Fruit fly (Drosophila melanogaster) whole organism, embryonic: ENCODE data around the gene CG14300.

Experiments used
- Atf3 ChIP-seq: fragments of 200-800 bp; sonication (Bioruptor generic); optimal IDR thresholded peaks from 3 replicates; lab custom pipeline; 2016; ENCODE audit warnings: missing biosample characterization, missing genetic modification characterization
- Atf6 ChIP-seq: fragments of 200-800 bp; sonication (Bioruptor generic); IDR thresholded peaks from 2 replicates; pipeline ENCODE4 v1.3.6; 2022; ENCODE audit warnings: missing biosample characterization, missing genetic modification characterization
- CG10321 ChIP-seq: fragments of 200-800 bp; sonication (Bioruptor generic); IDR thresholded peaks from 2 replicates; pipeline ENCODE4 v1.3.6; 2022; ENCODE audit warnings: missing biosample characterization, missing genetic modification characterization
- CG10366 ChIP-seq: fragments of 200-800 bp; sonication (Bioruptor generic); IDR thresholded peaks from 2 replicates; pipeline ENCODE4 v1.3.6; 2022; ENCODE audit warnings: missing biosample characterization, missing genetic modification characterization
- CG12236 ChIP-seq: fragments of 200-800 bp; sonication (Bioruptor generic); optimal IDR thresholded peaks from 2 replicates; lab custom pipeline; 2016; ENCODE audit warnings: missing biosample characterization, missing genetic modification characterization
- CG12299 ChIP-seq: fragments of 200-800 bp; sonication (Bioruptor generic); optimal IDR thresholded peaks from 2 replicates; lab custom pipeline; 2018; ENCODE audit warnings: missing biosample characterization, mild to moderate bottlenecking, missing genetic modification characterization
- CG12391 ChIP-seq: fragments of 200-800 bp; sonication (Bioruptor generic); optimal IDR thresholded peaks from 3 replicates; lab custom pipeline; 2018; ENCODE audit warnings: missing biosample characterization, mild to moderate bottlenecking, missing genetic modification characterization, moderate library complexity
- CG12769 ChIP-seq: fragments of 200-800 bp; sonication (Bioruptor generic); optimal IDR thresholded peaks from 2 replicates; lab custom pipeline; 2019; ENCODE audit warnings: missing biosample characterization, mild to moderate bottlenecking, missing genetic modification characterization, moderate library complexity
- CG15696 ChIP-seq: fragments of 200-800 bp; sonication (Bioruptor generic); optimal IDR thresholded peaks from 2 replicates; lab custom pipeline; 2019; ENCODE audit warnings: missing biosample characterization, mild to moderate bottlenecking, missing genetic modification characterization, moderate library complexity
- CG16863 ChIP-seq: fragments of 200-800 bp; sonication (Bioruptor generic); optimal IDR thresholded peaks from 3 replicates; lab custom pipeline; 2016; ENCODE audit warnings: missing biosample characterization, missing genetic modification characterization
- CG33213 ChIP-seq: fragments of 200-800 bp; sonication (Bioruptor generic); optimal IDR thresholded peaks from 3 replicates; lab custom pipeline; 2016; ENCODE audit warnings: missing biosample characterization, missing genetic modification characterization
- CG3995 ChIP-seq: fragments of 200-800 bp; sonication (Bioruptor generic); optimal IDR thresholded peaks from 3 replicates; lab custom pipeline; 2016; ENCODE audit warnings: missing biosample characterization, missing genetic modification characterization
- CG4282 ChIP-seq: fragments of 200-800 bp; sonication (Bioruptor generic); optimal IDR thresholded peaks from 2 replicates; lab custom pipeline; 2016; ENCODE audit warnings: missing biosample characterization, missing genetic modification characterization
- CG4360 ChIP-seq: fragments of 200-800 bp; sonication (Bioruptor generic); IDR thresholded peaks from 2 replicates; pipeline ENCODE4 v1.3.6; 2022; ENCODE audit warnings: missing biosample characterization, missing genetic modification characterization
- CG4424 ChIP-seq: fragments of 200-800 bp; sonication (Bioruptor generic); optimal IDR thresholded peaks from 3 replicates; lab custom pipeline; 2016; ENCODE audit warnings: missing biosample characterization, missing genetic modification characterization
- CG4617 ChIP-seq: fragments of 200-800 bp; sonication (Bioruptor generic); optimal IDR thresholded peaks from 3 replicates; lab custom pipeline; 2016; ENCODE audit warnings: missing biosample characterization, missing genetic modification characterization, borderline replicate concordance
- CG4820 ChIP-seq: fragments of 200-800 bp; sonication (Bioruptor generic); optimal IDR thresholded peaks from 3 replicates; lab custom pipeline; 2016; ENCODE audit warnings: missing biosample characterization, missing genetic modification characterization
- CG4854 ChIP-seq: fragments of 200-800 bp; sonication (Bioruptor generic); optimal IDR thresholded peaks from 2 replicates; lab custom pipeline; 2016; ENCODE audit warnings: missing biosample characterization, missing genetic modification characterization, inconsistent platforms
- CG7372 ChIP-seq: fragments of 200-800 bp; sonication (Bioruptor generic); IDR thresholded peaks from 2 replicates; pipeline ENCODE4 v1.3.6; 2022; ENCODE audit warnings: missing biosample characterization, missing genetic modification characterization
- CG7745 ChIP-seq: fragments of 200-800 bp; sonication (Bioruptor generic); optimal IDR thresholded peaks from 2 replicates; lab custom pipeline; 2018; ENCODE audit warnings: missing biosample characterization, mild to moderate bottlenecking, missing genetic modification characterization, moderate library complexity
- CG7928 ChIP-seq: fragments of 200-800 bp; sonication (Bioruptor generic); optimal IDR thresholded peaks from 2 replicates; lab custom pipeline; 2017; ENCODE audit warnings: missing biosample characterization, mild to moderate bottlenecking, missing genetic modification characterization
- CG8359 ChIP-seq: fragments of 200-800 bp; sonication (Bioruptor generic); optimal IDR thresholded peaks from 2 replicates; lab custom pipeline; 2017; ENCODE audit warnings: missing biosample characterization, mild to moderate bottlenecking, missing genetic modification characterization, borderline replicate concordance
- CG8924 ChIP-seq: fragments of 200-800 bp; optimal IDR thresholded peaks from 3 replicates; lab custom pipeline; 2019; ENCODE audit warnings: missing biosample characterization, mild to moderate bottlenecking, missing genetic modification characterization, moderate library complexity
- CkIIα-i1 ChIP-seq: fragments of 200-800 bp; sonication (Bioruptor generic); IDR thresholded peaks from 2 replicates; pipeline ENCODE4 v1.3.6; 2022; ENCODE audit warnings: missing biosample characterization, missing genetic modification characterization
- CoRest ChIP-seq: fragments of 200-800 bp; sonication (Bioruptor generic); optimal IDR thresholded peaks from 3 replicates; lab custom pipeline; 2018; ENCODE audit warnings: missing biosample characterization, mild to moderate bottlenecking, missing genetic modification characterization, moderate library complexity
- CrebB ChIP-seq: fragments of 200-800 bp; sonication (Bioruptor generic); optimal IDR thresholded peaks from 3 replicates; lab custom pipeline; 2018; ENCODE audit warnings: missing biosample characterization, mild to moderate bottlenecking, missing genetic modification characterization
- Elba2 ChIP-seq: fragments of 200-800 bp; sonication (Bioruptor generic); optimal IDR thresholded peaks from 3 replicates; lab custom pipeline; 2016; ENCODE audit warnings: missing biosample characterization, missing genetic modification characterization
- H15 ChIP-seq: fragments of 200-800 bp; sonication (Bioruptor generic); IDR thresholded peaks from 3 replicates; pipeline ENCODE4 v1.3.6; 2022; ENCODE audit warnings: missing biosample characterization, missing genetic modification characterization
- H2.0 ChIP-seq: fragments of 200-800 bp; sonication (Bioruptor generic); IDR thresholded peaks from 2 replicates; pipeline ENCODE4 v1.3.6; 2022; ENCODE audit warnings: missing biosample characterization, missing genetic modification characterization
- Jarid2 ChIP-seq: fragments of 200-800 bp; sonication (Bioruptor generic); optimal IDR thresholded peaks from 3 replicates; lab custom pipeline; 2017; ENCODE audit warnings: mild to moderate bottlenecking, missing biosample characterization, missing genetic modification reagents, missing genetic modification characterization
- Kr ChIP-seq: fragments of 200-800 bp; sonication (Bioruptor generic); optimal IDR thresholded peaks from 2 replicates; lab custom pipeline; 2017; ENCODE audit warnings: missing biosample characterization, mild to moderate bottlenecking, missing genetic modification characterization
- Med ChIP-seq: fragments of 200-800 bp; sonication (Bioruptor generic); peaks from one replicate; lab custom pipeline; 2016; ENCODE audit warnings: missing biosample characterization, missing genetic modification characterization, mild to moderate bottlenecking, inconsistent platforms, moderate library complexity
- Nf-YC ChIP-seq: fragments of 200-800 bp; optimal IDR thresholded peaks from 3 replicates; lab custom pipeline; 2019; ENCODE audit warnings: missing biosample characterization, mild to moderate bottlenecking, missing genetic modification characterization, moderate library complexity
- ap ChIP-seq: fragments of 200-800 bp; sonication (Bioruptor generic); IDR thresholded peaks from 2 replicates; pipeline ENCODE4 v1.3.6; 2022; ENCODE audit warnings: missing biosample characterization, missing genetic modification characterization
- br ChIP-seq: fragments of >200 bp; optimal IDR thresholded peaks from 2 replicates; lab custom pipeline; 2017
- chif ChIP-seq, 2 experiments: fragments of 200-800 bp; sonication (Bioruptor generic); optimal IDR thresholded peaks; 3 replicates each; lab custom pipeline; 2016; ENCODE audit warnings: missing biosample characterization in 2 of 2, missing genetic modification characterization in 2 of 2
- crol ChIP-seq: fragments of 200-800 bp; sonication (Bioruptor generic); IDR thresholded peaks from 2 replicates; pipeline ENCODE4 v1.3.6; 2022; ENCODE audit warnings: missing biosample characterization, missing genetic modification characterization
- dmrt99B ChIP-seq: fragments of 200-800 bp; sonication (Bioruptor generic); optimal IDR thresholded peaks from 2 replicates; lab custom pipeline; 2018; ENCODE audit warnings: missing biosample characterization, mild to moderate bottlenecking, missing genetic modification characterization, moderate library complexity
- emc ChIP-seq: fragments of 200-800 bp; sonication (Bioruptor generic); optimal IDR thresholded peaks from 2 replicates; lab custom pipeline; 2016; ENCODE audit warnings: missing biosample characterization, missing genetic modification characterization
- ftz-f1 ChIP-seq: fragments of 200-800 bp; sonication (Bioruptor generic); optimal IDR thresholded peaks from 2 replicates; lab custom pipeline; 2016; ENCODE audit warnings: missing biosample characterization, missing genetic modification characterization
- gem ChIP-seq: fragments of 200-800 bp; sonication (Bioruptor generic); optimal IDR thresholded peaks from 2 replicates; lab custom pipeline; 2019; ENCODE audit warnings: missing biosample characterization, mild to moderate bottlenecking, missing genetic modification characterization, moderate library complexity
- jumu ChIP-seq: fragments of 200-800 bp; sonication (Bioruptor generic); optimal IDR thresholded peaks from 3 replicates; lab custom pipeline; 2016; ENCODE audit warnings: missing biosample characterization, missing genetic modification characterization
- luna ChIP-seq: fragments of 200-800 bp; sonication (Bioruptor generic); optimal IDR thresholded peaks from 2 replicates; lab custom pipeline; 2016; ENCODE audit warnings: missing biosample characterization, missing genetic modification characterization
- nau ChIP-seq: fragments of 200-800 bp; sonication (Bioruptor generic); optimal IDR thresholded peaks from 3 replicates; lab custom pipeline; 2017; ENCODE audit warnings: missing biosample characterization, mild to moderate bottlenecking, missing genetic modification characterization, missing genetic modification reagents
- otp ChIP-seq: fragments of 200-800 bp; sonication (Bioruptor generic); IDR thresholded peaks from 3 replicates; pipeline ENCODE4, ENCODE4 v1.3.6; 2022; ENCODE audit warnings: missing biosample characterization, missing genetic modification characterization
- schlank ChIP-seq: fragments of 200-800 bp; sonication (Bioruptor generic); optimal IDR thresholded peaks from 2 replicates; lab custom pipeline; 2018; ENCODE audit warnings: missing biosample characterization, mild to moderate bottlenecking, missing genetic modification characterization
- scrt ChIP-seq: fragments of 200-800 bp; sonication (Bioruptor generic); optimal IDR thresholded peaks from 2 replicates; lab custom pipeline; 2018; ENCODE audit warnings: missing biosample characterization, mild to moderate bottlenecking, missing genetic modification characterization, moderate library complexity
- tap ChIP-seq: fragments of 200-800 bp; optimal IDR thresholded peaks from 3 replicates; lab custom pipeline; 2019; ENCODE audit warnings: missing biosample characterization, mild to moderate bottlenecking, missing genetic modification characterization, moderate library complexity
- tll ChIP-seq, 2 experiments: fragments of 200-800 bp in 1 of 2; fragments of >200 bp in 1 of 2; sonication (Bioruptor generic) in 1 of 2; optimal IDR thresholded peaks; 2 replicates each; lab custom pipeline; 2017 to 2019; ENCODE audit warnings: missing biosample characterization in 2 of 2, missing genetic modification characterization in 2 of 2, mild to moderate bottlenecking in 1 of 2, moderate library complexity in 1 of 2
- twi ChIP-seq: fragments of 200-800 bp; optimal IDR thresholded peaks from 2 replicates; lab custom pipeline; 2019; ENCODE audit warnings: missing biosample characterization, mild to moderate bottlenecking, missing genetic modification characterization, moderate library complexity

The CG14300 gene

dm6 chr3R:18658945-18659642 lies 34.4 kb downstream of the CG14300 start, which contains the start of the genes CG31224 and CstF64 (continued):
- TF ChIP-seq Nf-YC (tag; lab: Kevin White, UChicago): no peak
- peak; percentile 75 for TF ChIP-seq ap
- TF ChIP-seq CG4424 (GFP tag; lab: Kevin White, UChicago): peak; percentile 83
- TF ChIP-seq CG7372 (GFP tag; lab: Robert Waterston, UW): peak; percentile 73
- peak; percentile 58 for TF ChIP-seq CG3995 (GFP tag; lab: Kevin White, UChicago)
- TF ChIP-seq luna (GFP tag; lab: Kevin White, UChicago): peak; percentile 88
- no peak for TF ChIP-seq dmrt99B (tag; lab: Kevin White, UChicago)
- TF ChIP-seq CG4820 (GFP tag; lab: Kevin White, UChicago): peak; percentile 79
- no peak for TF ChIP-seq Kr (GFP tag; lab: Kevin White, UChicago)
- peak; percentile 54 for TF ChIP-seq CG12299 (tag; lab: Kevin White, UChicago)
- TF ChIP-seq CG12236: peak; percentile 67
- no peak for TF ChIP-seq CG10321 (GFP tag; lab: Robert Waterston, UW)
- TF ChIP-seq crol (GFP tag; lab: Robert Waterston, UW): no peak; the same call in 1 of the 2 replicates
- TF ChIP-seq otp (GFP tag; lab: Robert Waterston, UW): peak; percentile 70; the same call in 2 of the 3 replicates
- peak; percentile 67 for TF ChIP-seq twi (tag; lab: Kevin White, UChicago)
- TF ChIP-seq CrebB (tag; lab: Kevin White, UChicago): peak; percentile 38
- no peak for TF ChIP-seq nau (GFP tag; lab: Kevin White, UChicago)
- no peak for TF ChIP-seq schlank (tag; lab: Kevin White, UChicago)
- TF ChIP-seq Jarid2: no peak
- TF ChIP-seq CkIIα-i1 (GFP tag; lab: Robert Waterston, UW): no peak
- TF ChIP-seq CG12769 (tag; lab: Kevin White, UChicago): no peak
- peak; percentile 85 for TF ChIP-seq CG4854
- peak; percentile 67 for TF ChIP-seq Elba2 (GFP tag; lab: Kevin White, UChicago)
- peak; percentile 89 for TF ChIP-seq jumu (GFP tag; lab: Kevin White, UChicago)
- TF ChIP-seq CG33213 (GFP tag; lab: Kevin White, UChicago): peak; percentile 88
- peak; percentile 87 for TF ChIP-seq CoRest (tag; lab: Kevin White, UChicago)
- TF ChIP-seq tap: no peak
- no peak for TF ChIP-seq br (lab: Kevin White, UChicago)
- TF ChIP-seq H15 (GFP tag; lab: Robert Waterston, UW): peak; percentile 81
- TF ChIP-seq CG16863 (GFP tag; lab: Kevin White, UChicago): peak; percentile 83
- peak; percentile 94 for TF ChIP-seq CG7928 (GFP tag; lab: Kevin White, UChicago)
- peak; percentile 36 for TF ChIP-seq emc
- peak; percentile 90 for TF ChIP-seq CG4617
- peak; percentile 88 for TF ChIP-seq CG12391 (tag; lab: Kevin White, UChicago)
- TF ChIP-seq CG4282 (GFP tag; lab: Kevin White, UChicago): peak; percentile 84
- no peak for TF ChIP-seq CG4360 (GFP tag; lab: Robert Waterston, UW)
- TF ChIP-seq CG15696: peak; percentile 81
- TF ChIP-seq chif (GFP tag; optimal IDR thresholded peaks at IDR 0.05; lab: Kevin White, UChicago): peak; percentile 87 to 88
- peak; percentile 70 for TF ChIP-seq CG8924 (tag; lab: Kevin White, UChicago)
- peak; percentile 75 for TF ChIP-seq H2.0 (GFP tag; lab: Robert Waterston, UW)
- no peak for TF ChIP-seq tll (GFP tag; optimal IDR thresholded peaks at IDR 0.05; lab: Kevin White, UChicago)
- TF ChIP-seq Atf3 (GFP tag; lab: Kevin White, UChicago): peak; percentile 82
- TF ChIP-seq CG10366 (GFP tag; lab: Robert Waterston, UW): peak; percentile 83
- peak; percentile 98 for TF ChIP-seq Med
- peak; percentile 43 for TF ChIP-seq scrt (GFP tag; lab: Kevin White, UChicago)
- no peak for TF ChIP-seq CG8359 (GFP tag; lab: Kevin White, UChicago)
- no peak for TF ChIP-seq CG7745 (tag; lab: Kevin White, UChicago)
- peak; percentile 73 for TF ChIP-seq Atf6 (GFP tag; lab: Robert Waterston, UW)
- TF ChIP-seq gem (tag; lab: Kevin White, UChicago): peak; percentile 88
- peak; percentile 89 for TF ChIP-seq ftz-f1 (GFP tag; lab: Kevin White, UChicago)
